Fruit fly (Drosophila melanogaster) whole organism, embryonic: ENCODE data around the gene Sfp33A3.

ENCODE experiments used
- Antp ChIP-seq: fragments of 200-800 bp; sonication (Bioruptor generic); optimal IDR thresholded peaks from 3 replicates; lab custom pipeline; 2016; ENCODE audit warnings: missing biosample characterization, missing genetic modification characterization
- Atf6 ChIP-seq: fragments of 200-800 bp; sonication (Bioruptor generic); IDR thresholded peaks from 2 replicates; pipeline ENCODE4 v1.3.6; 2022; ENCODE audit warnings: missing biosample characterization, missing genetic modification characterization
- CG12219 ChIP-seq: fragments of 200-800 bp; sonication (Bioruptor generic); optimal IDR thresholded peaks from 3 replicates; lab custom pipeline; 2018; ENCODE audit warnings: missing biosample characterization, mild to moderate bottlenecking, missing genetic modification characterization
- CG15601 ChIP-seq: fragments of 200-800 bp; sonication (Bioruptor generic); optimal IDR thresholded peaks from 3 replicates; lab custom pipeline; 2019; ENCODE audit warnings: missing biosample characterization, mild to moderate bottlenecking, missing genetic modification characterization, moderate library complexity
- CG1832 ChIP-seq: fragments of 200-800 bp; sonication (Bioruptor generic); optimal IDR thresholded peaks from 2 replicates; lab custom pipeline; 2017; ENCODE audit warnings: missing biosample characterization, mild to moderate bottlenecking, missing genetic modification characterization, inconsistent platforms
- CG18599 ChIP-seq: fragments of 200-800 bp; sonication (Bioruptor generic); optimal IDR thresholded peaks from 3 replicates; lab custom pipeline; 2017; ENCODE audit warnings: missing biosample characterization, missing genetic modification characterization, mild to moderate bottlenecking, moderate library complexity, missing genetic modification reagents
- CG31388 ChIP-seq: fragments of 200-800 bp; sonication (Bioruptor generic); optimal IDR thresholded peaks from 2 replicates; lab custom pipeline; 2016; ENCODE audit warnings: missing biosample characterization, missing genetic modification characterization
- CG32767 ChIP-seq: fragments of 200-800 bp; sonication (Bioruptor generic); IDR thresholded peaks from 2 replicates; pipeline ENCODE4 v1.3.6; 2022; ENCODE audit warnings: missing biosample characterization, missing genetic modification characterization
- CG3281 ChIP-seq: fragments of 200-800 bp; sonication (Bioruptor generic); optimal IDR thresholded peaks from 3 replicates; lab custom pipeline; 2017; ENCODE audit warnings: missing biosample characterization, mild to moderate bottlenecking, missing genetic modification characterization
- CG3838 ChIP-seq: fragments of 200-800 bp; sonication (Bioruptor generic); optimal IDR thresholded peaks from 3 replicates; lab custom pipeline; 2016; ENCODE audit warnings: missing biosample characterization, missing genetic modification characterization
- CG6254 ChIP-seq: fragments of 200-800 bp; sonication (Bioruptor generic); optimal IDR thresholded peaks from 3 replicates; lab custom pipeline; 2017; ENCODE audit warnings: mild to moderate bottlenecking, missing biosample characterization, missing genetic modification reagents, missing genetic modification characterization
- CG6689 ChIP-seq: fragments of 200-800 bp; sonication (Bioruptor generic); IDR thresholded peaks from 2 replicates; pipeline ENCODE4 v1.3.6; 2022; ENCODE audit warnings: missing biosample characterization, missing genetic modification characterization
- CG6765 ChIP-seq: fragments of 200-800 bp; sonication (Bioruptor generic); optimal IDR thresholded peaks from 3 replicates; lab custom pipeline; 2017; ENCODE audit warnings: missing biosample characterization, mild to moderate bottlenecking, missing genetic modification characterization
- CG7928 ChIP-seq: fragments of 200-800 bp; sonication (Bioruptor generic); optimal IDR thresholded peaks from 2 replicates; lab custom pipeline; 2017; ENCODE audit warnings: missing biosample characterization, mild to moderate bottlenecking, missing genetic modification characterization
- CkIIα-i1 ChIP-seq: fragments of 200-800 bp; sonication (Bioruptor generic); IDR thresholded peaks from 2 replicates; pipeline ENCODE4 v1.3.6; 2022; ENCODE audit warnings: missing biosample characterization, missing genetic modification characterization
- CrebB ChIP-seq: fragments of 200-800 bp; sonication (Bioruptor generic); optimal IDR thresholded peaks from 3 replicates; lab custom pipeline; 2018; ENCODE audit warnings: missing biosample characterization, mild to moderate bottlenecking, missing genetic modification characterization
- Dll ChIP-seq: fragments of 200-800 bp; sonication (Bioruptor generic); IDR thresholded peaks from 4 replicates; pipeline ENCODE4 v1.3.6; 2022; ENCODE audit warnings: missing biosample characterization, missing genetic modification characterization; ENCODE audit not compliant: partially characterized antibody
- Ets97D ChIP-seq: fragments of 200-800 bp; sonication (Bioruptor generic); optimal IDR thresholded peaks from 3 replicates; lab custom pipeline; 2016; ENCODE audit warnings: missing biosample characterization, missing genetic modification characterization
- Fer3 ChIP-seq: fragments of 200-800 bp; sonication (Bioruptor generic); optimal IDR thresholded peaks from 2 replicates; lab custom pipeline; 2018; ENCODE audit warnings: missing biosample characterization, mild to moderate bottlenecking, missing genetic modification characterization, moderate library complexity
- Gug ChIP-seq: fragments of 200-800 bp; sonication (Bioruptor generic); IDR thresholded peaks from 4 replicates; pipeline ENCODE4 v1.3.6; 2022; ENCODE audit warnings: missing biosample characterization, missing genetic modification characterization
- Hr51 ChIP-seq, 2 experiments: fragments of 200-800 bp; sonication (Bioruptor generic); optimal IDR thresholded peaks; 2 replicates in 1 of 2; 3 replicates in 1 of 2; lab custom pipeline; 2016 to 2018; ENCODE audit warnings: missing biosample characterization in 2 of 2, missing genetic modification characterization in 2 of 2, mild to moderate bottlenecking in 1 of 2, moderate library complexity in 1 of 2
- MESR4 ChIP-seq: fragments of 200-800 bp; sonication (Bioruptor generic); optimal IDR thresholded peaks from 2 replicates; lab custom pipeline; 2018; ENCODE audit warnings: missing biosample characterization, mild to moderate bottlenecking, missing genetic modification characterization, moderate library complexity
- Meics ChIP-seq: fragments of 200-800 bp; sonication (Bioruptor generic); optimal IDR thresholded peaks from 2 replicates; lab custom pipeline; 2017; ENCODE audit warnings: missing biosample characterization, mild to moderate bottlenecking, missing genetic modification characterization
- Mrtf ChIP-seq: fragments of 200-800 bp; sonication (Bioruptor generic); IDR thresholded peaks from 3 replicates; pipeline ENCODE4 v1.3.6; 2022; ENCODE audit warnings: missing biosample characterization, missing genetic modification characterization
- Nf-YC ChIP-seq: fragments of 200-800 bp; optimal IDR thresholded peaks from 3 replicates; lab custom pipeline; 2019; ENCODE audit warnings: missing biosample characterization, mild to moderate bottlenecking, missing genetic modification characterization, moderate library complexity
- Oaz ChIP-seq: fragments of 200-800 bp; sonication (Bioruptor generic); IDR thresholded peaks from 2 replicates; pipeline ENCODE4 v1.3.6; 2022; ENCODE audit warnings: missing biosample characterization, missing genetic modification characterization
- Rfx ChIP-seq: fragments of 200-800 bp; sonication (Bioruptor generic); IDR thresholded peaks from 2 replicates; pipeline ENCODE4 v1.3.6; 2022; ENCODE audit warnings: missing biosample characterization, missing genetic modification characterization
- Scr ChIP-seq: fragments of 200-800 bp; sonication (Bioruptor generic); IDR thresholded peaks from 2 replicates; pipeline ENCODE4 v1.3.6; 2022; ENCODE audit warnings: missing biosample characterization, missing genetic modification characterization; ENCODE audit not compliant: partially characterized antibody
- Sox102F ChIP-seq: fragments of 200-800 bp; sonication (Bioruptor generic); optimal IDR thresholded peaks from 2 replicates; lab custom pipeline; 2018; ENCODE audit warnings: missing biosample characterization, mild to moderate bottlenecking, missing genetic modification characterization, moderate library complexity
- Stat92E ChIP-seq, 3 experiments: fragments of >200 bp in 2 of 3; fragments of 200-800 bp in 1 of 3; sonication (Bioruptor generic) in 1 of 3; optimal IDR thresholded peaks; 2 replicates each; lab custom pipeline; 2017 to 2019; ENCODE audit warnings: missing biosample characterization in 3 of 3, missing genetic modification characterization in 3 of 3, mild to moderate bottlenecking in 1 of 3, moderate library complexity in 1 of 3
- Tbp ChIP-seq: fragments of >200 bp; optimal IDR thresholded peaks from 2 replicates; lab custom pipeline; 2018; ENCODE audit warnings: missing biosample characterization, missing genetic modification characterization
- abd-A ChIP-seq: fragments of 200-800 bp; sonication (Bioruptor generic); optimal IDR thresholded peaks from 3 replicates; lab custom pipeline; 2019; ENCODE audit warnings: missing biosample characterization, mild to moderate bottlenecking, missing genetic modification characterization, moderate library complexity
- chn ChIP-seq: fragments of 200-800 bp; sonication (Bioruptor generic); optimal IDR thresholded peaks from 2 replicates; lab custom pipeline; 2016; ENCODE audit warnings: missing biosample characterization, missing genetic modification characterization
- crp ChIP-seq, 2 experiments: fragments of 200-800 bp; sonication (Bioruptor generic); optimal IDR thresholded peaks; 2 replicates in 1 of 2; 3 replicates in 1 of 2; lab custom pipeline; 2017; ENCODE audit warnings: missing biosample characterization in 2 of 2, missing genetic modification characterization in 2 of 2, mild to moderate bottlenecking in 1 of 2, moderate library complexity in 1 of 2
- dmrt99B ChIP-seq: fragments of 200-800 bp; sonication (Bioruptor generic); optimal IDR thresholded peaks from 2 replicates; lab custom pipeline; 2018; ENCODE audit warnings: missing biosample characterization, mild to moderate bottlenecking, missing genetic modification characterization, moderate library complexity
- dpn ChIP-seq, 2 experiments: fragments of 200-800 bp; sonication (Bioruptor generic); optimal IDR thresholded peaks; 3 replicates each; lab custom pipeline; 2016; ENCODE audit warnings: missing biosample characterization in 2 of 2, missing genetic modification characterization in 2 of 2
- emc ChIP-seq: fragments of 200-800 bp; sonication (Bioruptor generic); optimal IDR thresholded peaks from 2 replicates; lab custom pipeline; 2016; ENCODE audit warnings: missing biosample characterization, missing genetic modification characterization
- gem ChIP-seq: fragments of 200-800 bp; sonication (Bioruptor generic); optimal IDR thresholded peaks from 2 replicates; lab custom pipeline; 2019; ENCODE audit warnings: missing biosample characterization, mild to moderate bottlenecking, missing genetic modification characterization, moderate library complexity
- hb ChIP-seq: fragments of 200-800 bp; sonication (Bioruptor generic); IDR thresholded peaks from 3 replicates; pipeline ENCODE4 v1.3.6; 2022; ENCODE audit warnings: missing biosample characterization, missing genetic modification characterization; ENCODE audit not compliant: partially characterized antibody
- lmd ChIP-seq: fragments of 200-800 bp; sonication (Bioruptor generic); IDR thresholded peaks from 2 replicates; pipeline ENCODE4 v1.3.6; 2022; ENCODE audit warnings: missing biosample characterization, missing genetic modification characterization
- pb ChIP-seq: fragments of 200-800 bp; sonication (Bioruptor generic); optimal IDR thresholded peaks from 3 replicates; lab custom pipeline; 2016; ENCODE audit warnings: missing biosample characterization, missing genetic modification characterization
- pita ChIP-seq: fragments of 200-800 bp; sonication (Bioruptor generic); optimal IDR thresholded peaks from 2 replicates; lab custom pipeline; 2017; ENCODE audit warnings: missing biosample characterization, mild to moderate bottlenecking, missing genetic modification characterization
- psq ChIP-seq: fragments of 200-800 bp; sonication (Bioruptor generic); optimal IDR thresholded peaks from 2 replicates; lab custom pipeline; 2017; ENCODE audit warnings: missing biosample characterization, missing genetic modification characterization
- repo ChIP-seq: fragments of 200-800 bp; sonication (Bioruptor generic); optimal IDR thresholded peaks from 2 replicates; lab custom pipeline; 2016; ENCODE audit warnings: missing biosample characterization, missing genetic modification characterization
- sens ChIP-seq: fragments of 200-800 bp; sonication (Bioruptor generic); peaks from one replicate; lab custom pipeline; 2016; ENCODE audit warnings: missing biosample characterization, missing genetic modification characterization
- slbo ChIP-seq: fragments of 200-800 bp; sonication (Bioruptor generic); IDR thresholded peaks from 2 replicates; pipeline ENCODE4 v1.3.6; 2022; ENCODE audit warnings: missing biosample characterization, missing genetic modification characterization
- vvl ChIP-seq: fragments of 200-800 bp; sonication (Bioruptor generic); IDR thresholded peaks from 2 replicates; pipeline ENCODE4 v1.3.6; 2022; ENCODE audit warnings: missing biosample characterization, missing genetic modification characterization

The Sfp33A3 gene

DNA sequence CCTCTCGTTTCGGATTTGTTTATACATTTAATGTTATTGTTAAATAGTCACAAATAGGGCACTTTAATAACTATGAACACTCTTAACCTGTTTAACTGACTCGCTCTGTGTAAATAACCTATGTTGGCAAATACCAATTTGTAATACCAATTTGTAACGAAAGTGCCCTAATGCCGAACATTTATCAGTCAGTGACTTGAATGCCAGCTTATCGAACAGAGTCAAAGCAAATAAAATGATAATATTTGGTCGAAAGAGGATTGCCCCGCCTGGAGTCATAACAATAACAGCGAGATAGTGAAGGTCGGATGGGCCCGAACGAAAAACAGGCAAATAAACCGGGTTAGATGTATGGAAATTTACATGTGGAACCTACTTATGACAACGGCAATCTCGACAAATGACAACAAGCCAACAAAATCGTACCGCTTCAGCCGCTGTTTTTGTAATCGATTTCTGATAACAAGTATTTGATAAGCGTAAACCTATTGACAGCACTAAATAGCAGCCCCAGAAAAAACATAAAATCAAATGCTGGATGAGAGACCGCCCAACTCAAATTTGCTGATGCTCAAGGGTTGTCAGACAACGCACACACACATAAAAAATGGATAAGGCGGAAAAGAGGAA is 5.6 kb downstream of the Sfp33A3 start (continued):
- no peak for TF ChIP-seq chn
- no peak for TF ChIP-seq CG18599 (GFP tag; lab: Kevin White, UChicago)
- TF ChIP-seq lmd (GFP tag; lab: Robert Waterston, UW): no peak
- peak; percentile 49 for TF ChIP-seq sens (GFP tag; lab: Kevin White, UChicago)
- TF ChIP-seq repo (GFP tag; lab: Kevin White, UChicago): no peak
- TF ChIP-seq Dll (GFP tag; lab: Robert Waterston, UW): no peak
- TF ChIP-seq MESR4 (GFP tag; lab: Kevin White, UChicago): no peak
- TF ChIP-seq CG3281 (GFP tag; lab: Kevin White, UChicago): peak; percentile 20
- TF ChIP-seq CG1832 (GFP tag; lab: Kevin White, UChicago): no peak
- TF ChIP-seq Atf6: 0 out of 2 replicates have a peak, but pooled peaks have one; percentile 34
- no peak for TF ChIP-seq CG6254 (GFP tag; lab: Kevin White, UChicago)
- TF ChIP-seq Tbp (GFP tag; lab: Kevin White, UChicago): no peak
- no peak for TF ChIP-seq CkIIα-i1 (GFP tag; lab: Robert Waterston, UW)
- no peak for TF ChIP-seq CG12219 (GFP tag; lab: Kevin White, UChicago)
- no peak for TF ChIP-seq CG31388
- peak; percentile 22; the same call in 1 of the 2 replicates for TF ChIP-seq Rfx
- no peak for TF ChIP-seq CG15601 (tag; lab: Kevin White, UChicago)
- no peak for TF ChIP-seq CG32767 (GFP tag; lab: Robert Waterston, UW)
- TF ChIP-seq CG6765 (GFP tag; lab: Kevin White, UChicago): peak; percentile 5
- no peak for TF ChIP-seq Gug (GFP tag; lab: Robert Waterston, UW)
- no peak for TF ChIP-seq vvl (GFP tag; lab: Robert Waterston, UW)
- TF ChIP-seq abd-A (tag; lab: Kevin White, UChicago): peak; percentile 13

DNA sequence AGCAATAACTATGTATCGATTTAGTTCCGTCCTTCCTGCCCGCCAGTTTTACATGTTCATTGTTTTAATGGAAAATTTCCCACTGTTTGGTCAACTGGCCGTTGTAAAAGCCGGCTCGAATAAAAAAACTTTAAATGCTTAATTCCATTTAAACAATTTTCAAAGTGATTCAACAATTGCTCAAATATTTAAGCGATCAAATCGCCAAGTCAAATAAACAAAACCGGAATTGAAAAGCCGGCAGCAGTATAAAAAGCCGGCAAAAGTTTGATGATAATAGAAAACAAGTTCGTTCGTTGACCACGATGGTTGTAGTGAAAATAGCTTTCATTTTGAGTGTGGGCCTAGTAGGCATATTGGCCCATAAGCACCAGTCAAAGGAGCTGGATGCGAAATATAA is 7.2 kb downstream of the Sfp33A3 start, which contains the start of gene Mal-B1:
TSS of gene Mal-B1 (plus strand) at position 301 of the 400 bp plus-strand sequence.
- TF ChIP-seq CG6689 (GFP tag; lab: Robert Waterston, UW): no peak
- no peak for TF ChIP-seq Nf-YC (tag; lab: Kevin White, UChicago)
- TF ChIP-seq hb: no peak
- TF ChIP-seq Stat92E (GFP tag; optimal IDR thresholded peaks at IDR 0.05; lab: Kevin White, UChicago): no peak
- no peak for TF ChIP-seq Antp (GFP tag; lab: Kevin White, UChicago)
- no peak for TF ChIP-seq psq (GFP tag; lab: Kevin White, UChicago)

DNA sequence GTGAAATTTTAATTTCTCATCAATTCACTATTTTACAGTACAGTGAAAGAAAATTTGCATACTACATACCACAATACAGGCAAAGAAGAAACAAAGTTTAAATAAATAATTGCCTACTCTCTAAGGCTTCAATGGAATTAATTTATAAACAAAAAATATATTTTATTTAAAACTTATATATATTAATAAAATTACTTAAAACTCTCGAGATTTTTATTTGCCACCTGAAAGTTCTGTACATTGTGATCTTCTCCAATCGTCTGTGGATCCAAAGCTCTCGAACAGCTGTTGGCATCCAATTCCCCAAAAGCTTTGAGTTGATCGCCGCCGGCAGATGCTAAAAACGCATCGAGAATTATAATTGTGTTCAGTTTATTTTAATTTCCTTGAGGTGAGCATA is 9.9 kb downstream of the Sfp33A3 start, which contains the start of gene Mal-B2:
TSS of gene Mal-B2 (plus strand) at position 301 of the 400 bp plus-strand sequence.
- peak; percentile 29 for TF ChIP-seq Sox102F (GFP tag; lab: Kevin White, UChicago)
- TF ChIP-seq dpn (GFP tag; optimal IDR thresholded peaks at IDR 0.05; lab: Kevin White, UChicago): no peak
- no peak for TF ChIP-seq Ets97D
- TF ChIP-seq Mrtf (GFP tag; lab: Robert Waterston, UW): no peak
- TF ChIP-seq Fer3: no peak
- peak; percentile 2 for TF ChIP-seq Meics
- TF ChIP-seq emc (GFP tag; lab: Kevin White, UChicago): no peak
- TF ChIP-seq CG3838 (GFP tag; lab: Kevin White, UChicago): no peak
- peak; percentile 7 for TF ChIP-seq dmrt99B (tag; lab: Kevin White, UChicago)
- peak; percentile 47 for TF ChIP-seq gem
- TF ChIP-seq CG6689 (GFP tag; lab: Robert Waterston, UW): peak; percentile 39; the same call in 1 of the 2 replicates
- no peak for TF ChIP-seq CG7928 (GFP tag; lab: Kevin White, UChicago)
- TF ChIP-seq CG15601 (tag; lab: Kevin White, UChicago): no peak
- peak in 1 of 2 experiments; percentile 22 for TF ChIP-seq crp (GFP tag; optimal IDR thresholded peaks at IDR 0.05; lab: Kevin White, UChicago)
- no peak for TF ChIP-seq CrebB (tag; lab: Kevin White, UChicago)
- TF ChIP-seq pita (GFP tag; lab: Kevin White, UChicago): no peak
- peak in 1 of 2 experiments; percentile 15 for TF ChIP-seq Hr51 (GFP tag; optimal IDR thresholded peaks at IDR 0.05; lab: Kevin White, UChicago)
- TF ChIP-seq pb: no peak
- no peak for TF ChIP-seq Oaz (GFP tag; lab: Robert Waterston, UW)
- no peak for TF ChIP-seq Scr (GFP tag; lab: Robert Waterston, UW)
- 0 out of 2 replicates have a peak, but pooled peaks have one; percentile 25 for TF ChIP-seq slbo (GFP tag; lab: Robert Waterston, UW)
